Fruit fly (Drosophila melanogaster) whole organism, adult: Measurements from ENCODE around the gene CG34347.

Source experiments
- CG14711 ChIP-seq: fragments of 200-800 bp; sonication (Bioruptor generic); optimal IDR thresholded peaks from 2 replicates; lab custom pipeline; 2018; ENCODE audit warnings: missing biosample characterization, mild to moderate bottlenecking, missing genetic modification characterization, moderate library complexity
- Hr96 ChIP-seq: fragments of 200-800 bp; sonication (Bioruptor generic); optimal IDR thresholded peaks from 2 replicates; lab custom pipeline; 2016; ENCODE audit warnings: missing biosample characterization, missing genetic modification characterization
- Mnt ChIP-seq: fragments of 200-800 bp; sonication (Bioruptor generic); optimal IDR thresholded peaks from 2 replicates; lab custom pipeline; 2016; ENCODE audit warnings: missing biosample characterization, mild to moderate bottlenecking, missing genetic modification characterization
- bab1 ChIP-seq: fragments of 200-800 bp; sonication (Bioruptor generic); optimal IDR thresholded peaks from 3 replicates; lab custom pipeline; 2019; ENCODE audit warnings: missing biosample characterization, mild to moderate bottlenecking, missing genetic modification characterization, moderate library complexity
- kay ChIP-seq: fragments of 200-800 bp; sonication (Bioruptor generic); peaks from one replicate; lab custom pipeline; 2016; ENCODE audit warnings: missing biosample characterization, missing genetic modification characterization, borderline replicate concordance
- ovo ChIP-seq: fragments of 200-800 bp; sonication (Bioruptor generic); optimal IDR thresholded peaks from 2 replicates; lab custom pipeline; 2016; ENCODE audit warnings: missing biosample characterization, missing genetic modification characterization

dm6 chr3R:31295694-31296093 is 15.3 kb upstream of the CG34347 start:
- TF ChIP-seq ovo (GFP tag; lab: Kevin White, UChicago) (no peak), CG14711 (tag; lab: Kevin White, UChicago) (no peak), Hr96 (no peak), bab1 (GFP tag; lab: Kevin White, UChicago) (no peak), Mnt (GFP tag; lab: Kevin White, UChicago) (no peak), kay (no peak)
